Fruit fly (Drosophila melanogaster): ENCODE results near the gene Cmpk.

Cmpk gene

DNA sequence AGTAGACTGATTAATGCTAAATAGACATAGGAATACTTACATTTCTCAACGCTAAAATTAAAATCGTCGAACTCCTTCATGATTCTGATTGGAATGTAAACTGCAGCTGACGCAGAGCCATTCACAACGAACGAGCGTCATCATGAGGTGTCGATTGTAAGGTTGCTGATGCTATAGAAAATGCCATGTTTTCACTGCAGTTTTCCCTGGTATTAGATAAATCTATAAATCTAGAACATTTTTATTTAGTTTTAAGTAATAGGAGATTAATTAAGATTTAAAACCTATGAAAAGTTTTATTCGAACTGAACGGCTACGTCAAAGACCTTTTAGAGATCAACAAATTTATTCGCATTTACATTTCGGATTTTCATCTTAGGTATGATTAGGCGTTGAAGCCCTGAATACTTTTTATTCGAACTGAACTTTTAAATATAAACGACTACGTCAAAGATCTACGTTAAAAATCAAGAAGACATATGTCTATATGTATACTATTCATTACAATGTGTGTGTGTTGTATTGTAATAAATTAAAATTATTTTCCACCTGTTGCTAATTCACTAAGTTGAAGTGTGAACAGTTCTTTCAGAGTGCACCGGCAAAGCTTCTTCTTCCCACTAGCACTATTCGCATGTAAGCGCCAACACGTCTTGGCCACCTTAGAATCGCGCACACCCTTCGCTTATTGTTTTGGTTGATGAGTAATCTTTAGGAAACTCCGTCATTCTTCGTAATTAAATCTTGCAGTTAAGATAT, 2.9 kb downstream of the Cmpk start, which contains the start of the genes Exo84 and Vps2:
Gene Exo84 (minus strand): TSS at position 108 of the 759 bp plus-strand sequence.
Gene Vps2 (plus strand): TSS at position 672 of the 759 bp plus-strand sequence.
- TF ChIP-seq Hr39 (GFP tag; optimal IDR thresholded peaks at IDR 0.05) (peak; percentile 69), esn (GFP tag; optimal IDR thresholded peaks at IDR 0.05) (peak; percentile 67), CG10631 (GFP tag; optimal IDR thresholded peaks at IDR 0.05) (peak; percentile 73), CG11762 (GFP tag; optimal IDR thresholded peaks at IDR 0.05; ENCODE audit: insufficient read depth) (peak; percentile 28), CG3032 (tag; optimal IDR thresholded peaks at IDR 0.05) (peak; percentile 61), Gug (GFP tag; IDR thresholded peaks at IDR 0.05) (0 out of 2 replicates have a peak, but pooled peaks have one; percentile 19), topi (GFP tag; optimal IDR thresholded peaks at IDR 0.05) (peak; percentile 40), salr (GFP tag; optimal IDR thresholded peaks at IDR 0.05) (peak in 1 of 2 experiments; percentile 23), Lpt (GFP tag; optimal IDR thresholded peaks at IDR 0.05) (no peak), Sox15 (GFP tag; optimal IDR thresholded peaks at IDR 0.05) (peak; percentile 73), CG7368 (GFP tag; optimal IDR thresholded peaks at IDR 0.05) (no peak), CG6854 (GFP tag; optimal IDR thresholded peaks at IDR 0.05) (no peak), CG11902 (GFP tag; optimal IDR thresholded peaks at IDR 0.05) (peak; percentile 2), CG6808 (GFP tag; optimal IDR thresholded peaks at IDR 0.05) (no peak), lz (GFP tag; optimal IDR thresholded peaks at IDR 0.05) (peak; percentile 60), cyc (GFP tag; optimal IDR thresholded peaks at IDR 0.05) (peak; percentile 46), fd59A (GFP tag; optimal IDR thresholded peaks at IDR 0.05) (no peak), CG32006 (GFP tag; optimal IDR thresholded peaks at IDR 0.05) (no peak), Smox (GFP tag; optimal IDR thresholded peaks at IDR 0.05) (no peak), acj6 (GFP tag; optimal IDR thresholded peaks at IDR 0.05) (peak; percentile 59), Eip78C (GFP tag) (peak; percentile 70), Ets21C (GFP tag; optimal IDR thresholded peaks at IDR 0.05) (peak; percentile 39), Sox14 (GFP tag; optimal IDR thresholded peaks at IDR 0.05) (peak; percentile 48), eg (GFP tag; IDR thresholded peaks at IDR 0.05) (no peak), CG6792 (GFP tag; optimal IDR thresholded peaks at IDR 0.05) (peak; percentile 9), CG31627 (GFP tag; optimal IDR thresholded peaks at IDR 0.05) (peak; percentile 63), CG8319 (GFP tag; optimal IDR thresholded peaks at IDR 0.05) (no peak)

- TF ChIP-seq CG6163 (GFP tag; IDR thresholded peaks at IDR 0.05) (peak; percentile 99), fkh (GFP tag; optimal IDR thresholded peaks at IDR 0.05) (peak; percentile 91), CG6808 (GFP tag; optimal IDR thresholded peaks at IDR 0.05) (peak; percentile 91), CG4318 (GFP tag; optimal IDR thresholded peaks at IDR 0.05) (peak; percentile 97), dac (GFP tag; optimal IDR thresholded peaks at IDR 0.05) (peak; percentile 95), CG11762 (GFP tag; optimal IDR thresholded peaks at IDR 0.05; ENCODE audit: insufficient read depth) (peak; percentile 97), CG6854 (GFP tag; optimal IDR thresholded peaks at IDR 0.05) (peak; percentile 70), Eip75B (GFP tag; optimal IDR thresholded peaks at IDR 0.05) (peak; percentile 98), Lpt (GFP tag; optimal IDR thresholded peaks at IDR 0.05) (peak; percentile 96), Ets21C (GFP tag; optimal IDR thresholded peaks at IDR 0.05) (peak; percentile 96), CG8632 (GFP tag; optimal IDR thresholded peaks at IDR 0.05) (peak; percentile 97), esn (GFP tag; optimal IDR thresholded peaks at IDR 0.05) (peak; percentile 98), CG11294 (GFP tag; IDR thresholded peaks at IDR 0.05) (peak; percentile 97), CG3919 (GFP tag; optimal IDR thresholded peaks at IDR 0.05) (peak; percentile 98), Gug (GFP tag; IDR thresholded peaks at IDR 0.05) (peak; percentile 98), CG31627 (GFP tag; optimal IDR thresholded peaks at IDR 0.05) (peak; percentile 99), fd85E (GFP tag; optimal IDR thresholded peaks at IDR 0.05) (peak; percentile 93), CG8319 (GFP tag; optimal IDR thresholded peaks at IDR 0.05) (peak; percentile 98), CG6792 (GFP tag; optimal IDR thresholded peaks at IDR 0.05) (peak; percentile 96), CG10631 (GFP tag; optimal IDR thresholded peaks at IDR 0.05) (peak; percentile 98), dsx (GFP tag; optimal IDR thresholded peaks at IDR 0.05; ENCODE audit: poor library complexity, severe bottlenecking) (peak; percentile 89), achi (GFP tag; optimal IDR thresholded peaks at IDR 0.05) (peak; percentile 97), CG10669 (GFP tag; optimal IDR thresholded peaks at IDR 0.05) (peak; percentile 97), Hr4 (GFP tag; optimal IDR thresholded peaks at IDR 0.05) (peak; percentile 98), Met (GFP tag; optimal IDR thresholded peaks at IDR 0.05) (peak; percentile 98), CG32006 (GFP tag; optimal IDR thresholded peaks at IDR 0.05) (peak; percentile 98), Sox14 (GFP tag; optimal IDR thresholded peaks at IDR 0.05) (peak; percentile 98), CG16779 (tag; optimal IDR thresholded peaks at IDR 0.05) (peak; percentile 89), Eip93F (GFP tag; optimal IDR thresholded peaks at IDR 0.05) (peak; percentile 92), Eip78C (GFP tag) (peak; percentile 99), vri (GFP tag; optimal IDR thresholded peaks at IDR 0.05) (peak; percentile 95), lz (GFP tag; optimal IDR thresholded peaks at IDR 0.05) (peak; percentile 98), CG1621 (tag; optimal IDR thresholded peaks at IDR 0.05) (peak; percentile 96)
Measured at dm6 chr3R:26042131-26042885, 12.9 kb downstream of the Cmpk start.

Measured in whole organism, prepupa.